Fruit fly (Drosophila melanogaster): ENCODE data around the gene CG15042.

CG15042 gene

DNA sequence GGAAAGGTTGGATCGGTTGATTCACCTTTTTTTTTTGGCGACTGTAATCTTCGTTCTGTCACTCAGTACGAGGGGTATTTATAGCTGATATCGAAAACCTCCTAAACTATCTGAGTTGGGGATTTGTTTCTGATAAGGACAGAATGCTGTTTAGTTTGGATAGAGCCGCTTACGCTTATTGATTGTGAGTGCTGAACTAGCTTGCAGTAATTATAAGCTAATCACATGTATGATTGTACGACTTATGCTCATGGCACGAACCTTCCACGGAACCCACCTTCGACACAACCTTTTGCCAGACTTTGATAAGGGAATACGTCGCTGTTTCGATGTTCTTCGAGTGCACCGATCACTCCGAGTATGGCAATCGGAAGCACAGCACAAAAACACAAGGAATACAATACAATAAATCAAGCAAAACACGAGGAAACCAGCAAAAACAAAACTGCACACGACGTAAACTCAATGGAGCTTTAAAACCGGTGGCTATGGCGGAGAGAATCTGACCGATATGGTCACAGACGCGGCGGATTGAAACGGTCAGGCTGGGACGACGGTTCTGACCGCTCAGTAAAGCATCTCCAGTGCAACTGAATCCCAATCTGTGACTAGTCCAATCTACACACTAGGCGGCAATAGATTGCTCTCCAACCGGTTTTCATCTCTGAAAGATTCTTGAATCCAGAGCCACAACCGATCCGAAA is 41.6 kb downstream of the CG15042 start, which contains the start of gene psh (continued):
- no peak for TF ChIP-seq CG30431 (GFP tag; optimal IDR thresholded peaks at IDR 0.05)
- TF ChIP-seq CG34376 (GFP tag; optimal IDR thresholded peaks at IDR 0.05) = peak; percentile 3
- no peak for TF ChIP-seq CG11560 (tag; IDR thresholded peaks at IDR 0.05)
- TF ChIP-seq jumu (GFP tag; optimal IDR thresholded peaks at IDR 0.05) = no peak
- no peak for TF ChIP-seq CG7786 (GFP tag; optimal IDR thresholded peaks at IDR 0.05)
- no peak for TF ChIP-seq CG10431 (GFP tag; optimal IDR thresholded peaks at IDR 0.05)
- TF ChIP-seq dimm (GFP tag; IDR thresholded peaks at IDR 0.05) = no peak
- TF ChIP-seq CG13775 (GFP tag; optimal IDR thresholded peaks at IDR 0.05) = no peak
- TF ChIP-seq sug (tag; optimal IDR thresholded peaks at IDR 0.05) = peak; percentile 23
- no peak for TF ChIP-seq z (GFP tag; IDR thresholded peaks at IDR 0.05)
- no peak for TF ChIP-seq nerfin-1 (tag; optimal IDR thresholded peaks at IDR 0.05)
- TF ChIP-seq Deaf1 (tag; optimal IDR thresholded peaks at IDR 0.05) = peak; percentile 13
- no peak for TF ChIP-seq Taf1 (GFP tag; IDR thresholded peaks at IDR 0.05)
- no peak for TF ChIP-seq stc (GFP tag; IDR thresholded peaks at IDR 0.05)

- TF ChIP-seq CG8290 (GFP tag; optimal IDR thresholded peaks at IDR 0.05) (no peak), CG8290 (tag; optimal IDR thresholded peaks at IDR 0.05) (no peak), Usf (GFP tag; optimal IDR thresholded peaks at IDR 0.05) (no peak), CHES-1-like (GFP tag; optimal IDR thresholded peaks at IDR 0.05) (no peak), CG1603 (tag; optimal IDR thresholded peaks at IDR 0.05) (no peak), Awh (GFP tag; IDR thresholded peaks at IDR 0.05) (0 out of 2 replicates have a peak, but pooled peaks have one; percentile 21), CG4328 (GFP tag; optimal IDR thresholded peaks at IDR 0.05) (no peak), grn (GFP tag; optimal IDR thresholded peaks at IDR 0.05) (no peak), nmo (GFP tag; optimal IDR thresholded peaks at IDR 0.05) (no peak), lola (GFP tag; optimal IDR thresholded peaks at IDR 0.05) (no peak), az2 (GFP tag; optimal IDR thresholded peaks at IDR 0.05) (no peak), dati (GFP tag; IDR thresholded peaks at IDR 0.05) (no peak), crp (GFP tag; optimal IDR thresholded peaks at IDR 0.05) (no peak), NC2α (GFP tag; optimal IDR thresholded peaks at IDR 0.05) (no peak), CG2199 (GFP tag; IDR thresholded peaks at IDR 0.05) (no peak), CG17359 (tag; optimal IDR thresholded peaks at IDR 0.05) (peak; percentile 44), Drgx (GFP tag; IDR thresholded peaks at IDR 0.05) (peak; percentile 34; the same call in 1 of the 2 replicates), CG17829 (tag; optimal IDR thresholded peaks at IDR 0.05) (no peak), grau (tag; optimal IDR thresholded peaks at IDR 0.05) (no peak), CG2889 (GFP tag; IDR thresholded peaks at IDR 0.05) (no peak), Hr51 (GFP tag; optimal IDR thresholded peaks at IDR 0.05) (no peak), PHDP (tag; optimal IDR thresholded peaks at IDR 0.05) (no peak), tio (GFP tag; optimal IDR thresholded peaks at IDR 0.05) (no peak), CG3838 (GFP tag; optimal IDR thresholded peaks at IDR 0.05) (no peak), dmrt99B (tag; optimal IDR thresholded peaks at IDR 0.05) (no peak), Chrac-16 (GFP tag; optimal IDR thresholded peaks at IDR 0.05) (no peak), CG3407 (GFP tag; optimal IDR thresholded peaks at IDR 0.05) (no peak), Deaf1 (tag; optimal IDR thresholded peaks at IDR 0.05) (peak; percentile 64), CG1647 (GFP tag; optimal IDR thresholded peaks at IDR 0.05) (no peak), CG2678 (tag; optimal IDR thresholded peaks at IDR 0.05) (no peak), sens (GFP tag) (peak; percentile 51), ttk (GFP tag; IDR thresholded peaks at IDR 0.05) (no peak), gcm2 (GFP tag; optimal IDR thresholded peaks at IDR 0.05) (no peak), yki (optimal IDR thresholded peaks at IDR 0.05) (no peak), her (GFP tag; optimal IDR thresholded peaks at IDR 0.05) (no peak)
These were observed 44.5 kb downstream of the CG15042 start, which contains the start of gene Hayan for dm6 chrX:18483261-18484218. Gene Hayan, minus strand, starts transcription at chrX:18483772.
